Worm (Caenorhabditis elegans) whole organism, midembryonic: ENCODE data around the gene cest-26.

Experiments used
- T22C8.4 ChIP-seq: fragments of 200-800 bp; sonication (Bioruptor generic); IDR thresholded peaks from 2 replicates; pipeline ENCODE4 v1.3.6; 2022; ENCODE audit warnings: missing genetic modification characterization, missing compliant biosample characterization
- cog-1 ChIP-seq: sonication (generic microtip); optimal IDR thresholded peaks from 2 replicates; lab custom pipeline; 2016; ENCODE audit warnings: missing genetic modification characterization, missing compliant biosample characterization
- flt-1 ChIP-seq: fragments of 200-800 bp; sonication (Bioruptor generic); IDR thresholded peaks from 2 replicates; pipeline ENCODE4 v1.3.6; 2022; ENCODE audit warnings: missing genetic modification characterization, missing compliant biosample characterization
- med-1 ChIP-seq: sonication (generic microtip); optimal IDR thresholded peaks from 2 replicates; lab custom pipeline; 2017; ENCODE audit warnings: missing genetic modification characterization, mild to moderate bottlenecking, missing compliant biosample characterization, antibody characterized with exemption, missing genetic modification reagents; ENCODE audit not compliant: insufficient read depth
- ref-1 ChIP-seq: fragments of 200-800 bp; sonication (Bioruptor generic); conservative IDR thresholded peaks from 2 replicates; pipeline ENCODE4 v1.3.6; 2022; ENCODE audit warnings: missing genetic modification reagents, missing genetic modification characterization, missing compliant biosample characterization
- tab-1 ChIP-seq: fragments of 200-800 bp; sonication (Bioruptor generic); IDR thresholded peaks from 2 replicates; pipeline ENCODE4 v1.3.6; 2022; ENCODE audit warnings: missing genetic modification characterization, missing compliant biosample characterization
- ztf-23 ChIP-seq: fragments of 200-800 bp; sonication (Bioruptor generic); IDR thresholded peaks from 2 replicates; pipeline ENCODE4 v1.3.6; 2022; ENCODE audit warnings: missing genetic modification reagents, missing genetic modification characterization, missing compliant biosample characterization

DNA sequence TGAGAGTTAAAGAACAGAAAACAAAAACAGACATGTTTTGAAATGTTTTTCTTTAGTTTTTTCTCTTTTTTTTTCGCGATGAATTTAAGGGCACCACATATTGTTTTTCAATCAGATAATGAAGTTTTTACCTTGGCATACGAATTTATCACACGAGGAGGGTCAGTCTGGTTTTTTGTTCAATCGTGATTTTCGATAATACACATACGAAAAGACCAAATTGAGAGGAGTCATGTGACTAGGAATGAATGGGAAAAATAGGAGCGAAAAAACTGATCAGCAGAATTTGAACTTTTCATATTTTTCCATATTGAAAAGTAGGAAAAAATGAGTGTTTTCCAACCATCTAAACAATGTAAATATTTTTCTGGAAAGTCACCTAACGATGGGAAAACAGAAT lies 51.0 kb downstream of the cest-26 start:
- TF ChIP-seq cog-1 (tag; lab: Kevin White, UChicago) (no peak), tab-1 (GFP tag; lab: Robert Waterston, UW) (no peak), ref-1 (GFP tag; lab: Robert Waterston, UW) (no peak), flt-1 (GFP tag; lab: Robert Waterston, UW) (no peak), T22C8.4 (GFP tag; lab: Robert Waterston, UW) (no peak), med-1 (GFP tag; lab: Kevin White, UChicago) (no peak), ztf-23 (GFP tag; lab: Robert Waterston, UW) (no peak)
